Worm (Caenorhabditis elegans) whole organism, L4 larva: Measurements from ENCODE around the gene ell-1.

Experiments
- F10B5.3 ChIP-seq: sonication (generic microtip); optimal IDR thresholded peaks from 2 replicates; lab custom pipeline; 2016; ENCODE audit warnings: mild to moderate bottlenecking, missing genetic modification characterization, missing compliant biosample characterization
- F26F4.8 ChIP-seq: fragments of 200-800 bp; sonication (Bioruptor generic); conservative IDR thresholded peaks from 2 replicates; pipeline ENCODE4 v1.3.6; 2022; ENCODE audit warnings: missing genetic modification characterization, missing compliant biosample characterization
- F37D6.2 ChIP-seq: sonication (generic microtip); optimal IDR thresholded peaks from 2 replicates; lab custom pipeline; 2016; ENCODE audit warnings: mild to moderate bottlenecking, missing genetic modification characterization, missing compliant biosample characterization
- F49E8.2 ChIP-seq: sonication (generic microtip); optimal IDR thresholded peaks from 2 replicates; lab custom pipeline; 2016; ENCODE audit warnings: missing compliant biosample characterization, mild to moderate bottlenecking, missing genetic modification characterization, borderline replicate concordance
- Y75B8A.6 ChIP-seq: fragments of 200-800 bp; sonication (Bioruptor generic); IDR thresholded peaks from 2 replicates; pipeline ENCODE4 v1.3.6; 2022; ENCODE audit warnings: missing genetic modification reagents, missing genetic modification characterization, missing compliant biosample characterization
- ama-1 ChIP-seq: fragments of 150-350 bp; optimal IDR thresholded peaks from 2 replicates; lab custom pipeline; 2014; ENCODE audit warnings: inconsistent platforms, mixed read lengths
- attf-4 ChIP-seq: sonication (generic microtip); optimal IDR thresholded peaks from 3 replicates; lab custom pipeline; 2017; ENCODE audit warnings: missing biosample characterization, missing genetic modification characterization
- ceh-28 ChIP-seq: fragments of 150-350 bp; optimal IDR thresholded peaks from 2 replicates; lab custom pipeline; 2014; ENCODE audit warnings: missing biosample characterization, missing genetic modification reagents, missing genetic modification characterization
- ceh-82 ChIP-seq: sonication (generic microtip); optimal IDR thresholded peaks from 2 replicates; lab custom pipeline; 2017; ENCODE audit warnings: missing biosample characterization, missing genetic modification characterization
- ces-1 ChIP-seq: fragments of 150-350 bp; sonication (generic microtip); optimal IDR thresholded peaks from 4 replicates; lab custom pipeline; 2014; ENCODE audit warnings: missing biosample characterization, missing genetic modification reagents, missing genetic modification characterization
- cey-2 ChIP-seq: sonication (generic microtip); optimal IDR thresholded peaks from 3 replicates; lab custom pipeline; 2017; ENCODE audit warnings: missing genetic modification characterization, mild to moderate bottlenecking, missing compliant biosample characterization, antibody characterized with exemption, borderline replicate concordance; ENCODE audit not compliant: insufficient read depth
- daf-16 ChIP-seq, 3 experiments: sonication (generic microtip); optimal IDR thresholded peaks; 2 replicates each; lab custom pipeline; 2016 to 2017; ENCODE audit warnings: missing genetic modification characterization in 3 of 3, missing genetic modification reagents in 3 of 3, mild to moderate bottlenecking in 2 of 3, missing compliant biosample characterization in 2 of 3, missing biosample characterization in 1 of 3, moderate library complexity in 1 of 3
- daf-19 ChIP-seq: fragments of 200-800 bp; sonication (Bioruptor generic); conservative IDR thresholded peaks from 2 replicates; pipeline ENCODE4 v1.3.6; 2022; ENCODE audit warnings: missing genetic modification characterization, missing compliant biosample characterization
- dmd-6 ChIP-seq: fragments of 200-800 bp; sonication (Bioruptor generic); IDR thresholded peaks from 2 replicates; pipeline ENCODE4 v1.3.6; 2022; ENCODE audit warnings: missing genetic modification reagents, missing genetic modification characterization, missing compliant biosample characterization
- dmd-9 ChIP-seq: fragments of 200-800 bp; sonication (Bioruptor generic); IDR thresholded peaks from 2 replicates; pipeline ENCODE4 v1.3.6; 2022; ENCODE audit warnings: missing genetic modification reagents, missing genetic modification characterization, missing compliant biosample characterization
- dpl-1 ChIP-seq: fragments of 150-350 bp; optimal IDR thresholded peaks from 2 replicates; lab custom pipeline; 2014; ENCODE audit warnings: missing biosample characterization, missing genetic modification reagents, missing genetic modification characterization
- duxl-1 ChIP-seq: sonication (generic microtip); optimal IDR thresholded peaks from 2 replicates; lab custom pipeline; 2016; ENCODE audit warnings: mild to moderate bottlenecking, missing genetic modification characterization, moderate library complexity, missing compliant biosample characterization; ENCODE audit not compliant: poor library complexity
- fkh-10 ChIP-seq: fragments of 150-350 bp; optimal IDR thresholded peaks from 2 replicates; lab custom pipeline; 2014; ENCODE audit warnings: missing biosample characterization, missing genetic modification reagents, missing genetic modification characterization
- hif-1 ChIP-seq, 2 experiments: sonication (generic microtip); optimal IDR thresholded peaks; 2 replicates each; lab custom pipeline; 2016 to 2017; ENCODE audit warnings: missing compliant biosample characterization in 2 of 2, missing genetic modification characterization in 2 of 2, missing genetic modification reagents in 2 of 2, missing genotype in 2 of 2, mild to moderate bottlenecking in 1 of 2
- hlh-11 ChIP-seq: fragments of 200-800 bp; sonication (Bioruptor generic); optimal IDR thresholded peaks from 2 replicates; lab custom pipeline; 2018; ENCODE audit warnings: mild to moderate bottlenecking, missing genetic modification characterization, missing compliant biosample characterization
- hmg-1.1 ChIP-seq: fragments of 200-800 bp; sonication (Bioruptor generic); IDR thresholded peaks from 2 replicates; pipeline ENCODE4 v1.3.6; 2022; ENCODE audit warnings: missing genetic modification reagents, missing genetic modification characterization, missing compliant biosample characterization
- jun-1 ChIP-seq: fragments of 150-350 bp; optimal IDR thresholded peaks from 2 replicates; lab custom pipeline; 2014; ENCODE audit warnings: missing biosample characterization, missing genetic modification reagents, missing genetic modification characterization
- lim-7 ChIP-seq: fragments of 200-800 bp; sonication (Bioruptor generic); IDR thresholded peaks from 2 replicates; pipeline ENCODE4 v1.3.6; 2022; ENCODE audit warnings: missing genetic modification characterization, missing compliant biosample characterization
- madf-5 ChIP-seq, 2 experiments: fragments of 200-800 bp; sonication (Bioruptor generic); IDR thresholded peaks; 2 replicates each; pipeline ENCODE4 v1.3.6; 2022; ENCODE audit warnings: missing compliant biosample characterization in 2 of 2, missing genetic modification characterization in 2 of 2
- mdl-1 ChIP-seq, 2 experiments: fragments of 150-350 bp in 1 of 2; sonication (generic microtip) in 1 of 2; optimal IDR thresholded peaks; 2 replicates each; lab custom pipeline; 2014 to 2017; ENCODE audit warnings: missing biosample characterization in 2 of 2, missing genetic modification characterization in 2 of 2
- nhr-10 ChIP-seq: fragments of 150-350 bp; optimal IDR thresholded peaks from 2 replicates; lab custom pipeline; 2014; ENCODE audit warnings: missing biosample characterization, missing genetic modification characterization
- nhr-111 ChIP-seq: fragments of 200-800 bp; sonication (Bioruptor generic); optimal IDR thresholded peaks from 2 replicates; lab custom pipeline; 2018; ENCODE audit warnings: mild to moderate bottlenecking, missing genetic modification characterization, missing compliant biosample characterization
- nhr-237 ChIP-seq: sonication (generic microtip); optimal IDR thresholded peaks from 2 replicates; lab custom pipeline; 2017; ENCODE audit warnings: missing biosample characterization, missing genetic modification characterization
- nhr-25 ChIP-seq: sonication (generic microtip); optimal IDR thresholded peaks from 2 replicates; lab custom pipeline; 2017; ENCODE audit warnings: missing genetic modification characterization, mild to moderate bottlenecking, missing compliant biosample characterization, antibody characterized with exemption, moderate library complexity, borderline replicate concordance; ENCODE audit not compliant: insufficient read depth
- nhr-41 ChIP-seq: fragments of 200-800 bp; sonication (Bioruptor generic); IDR thresholded peaks from 2 replicates; pipeline ENCODE4 v1.3.6; 2022; ENCODE audit warnings: missing genetic modification reagents, missing genetic modification characterization, missing compliant biosample characterization
- nhr-6 ChIP-seq: fragments of 150-350 bp; optimal IDR thresholded peaks from 2 replicates; lab custom pipeline; 2014; ENCODE audit warnings: missing biosample characterization, missing genetic modification characterization
- nhr-77 ChIP-seq: fragments of 150-350 bp; optimal IDR thresholded peaks from 2 replicates; lab custom pipeline; 2014; ENCODE audit warnings: missing biosample characterization, missing genetic modification characterization
- pqm-1 ChIP-seq: sonication (generic microtip); optimal IDR thresholded peaks from 2 replicates; lab custom pipeline; 2017; ENCODE audit warnings: missing biosample characterization, missing genetic modification characterization
- saeg-2 ChIP-seq: fragments of 200-800 bp; sonication (Bioruptor generic); IDR thresholded peaks from 2 replicates; pipeline ENCODE4 v1.3.6; 2022; ENCODE audit warnings: missing genetic modification reagents, missing genetic modification characterization, missing compliant biosample characterization
- sdz-12 ChIP-seq: fragments of 200-800 bp; sonication (Bioruptor generic); optimal IDR thresholded peaks from 2 replicates; lab custom pipeline; 2018; ENCODE audit warnings: mild to moderate bottlenecking, missing genetic modification characterization, missing compliant biosample characterization
- skn-1 ChIP-seq: fragments of 150-350 bp; optimal IDR thresholded peaks from 2 replicates; lab custom pipeline; 2014; ENCODE audit warnings: missing biosample characterization, missing genetic modification characterization
- snpc-1.2 ChIP-seq: fragments of 200-800 bp; sonication (Bioruptor generic); IDR thresholded peaks from 2 replicates; pipeline ENCODE4 v1.3.6; 2022; ENCODE audit warnings: missing genetic modification reagents, missing genetic modification characterization, missing compliant biosample characterization
- snpc-4 ChIP-seq: fragments of 150-350 bp; optimal IDR thresholded peaks from 2 replicates; lab custom pipeline; 2014; ENCODE audit warnings: missing biosample characterization, missing genetic modification characterization
- tra-1 ChIP-seq: fragments of 200-800 bp; sonication (Bioruptor generic); IDR thresholded peaks from 2 replicates; pipeline ENCODE4 v1.3.6; 2022; ENCODE audit warnings: missing genetic modification reagents, missing genetic modification characterization, missing compliant biosample characterization
- unc-62 ChIP-seq, 3 experiments: fragments of 150-350 bp in 1 of 3; sonication (generic microtip); optimal IDR thresholded peaks in 2 of 3; peaks in 1 of 3; 1 replicate in 1 of 3; 2 replicates in 2 of 3; lab custom pipeline; 2014 to 2017; ENCODE audit warnings: missing biosample characterization in 3 of 3, missing genetic modification characterization in 3 of 3, missing genetic modification reagents in 3 of 3, missing genotype in 1 of 3
- vab-7 ChIP-seq: fragments of 200-800 bp; sonication (Bioruptor generic); IDR thresholded peaks from 2 replicates; pipeline ENCODE4 v1.3.6; 2022; ENCODE audit warnings: missing genetic modification reagents, missing genetic modification characterization, missing compliant biosample characterization
- zip-2 ChIP-seq: fragments of 150-350 bp; optimal IDR thresholded peaks from 2 replicates; lab custom pipeline; 2014; ENCODE audit warnings: missing biosample characterization, missing genetic modification characterization

The ell-1 gene

ce11 chrIV:4454330-4455173 is 60.3 kb downstream of the ell-1 start, which contains the start of gene R08C7.11 (continued):
- TF ChIP-seq nhr-10 (tag; lab: Kevin White, UChicago) (no peak), pqm-1 (no peak), ceh-82 (tag; lab: Kevin White, UChicago) (no peak), lim-7 (no peak), ama-1 (lab: Kevin White, UChicago) (no peak), saeg-2 (GFP tag; lab: Robert Waterston, UW) (no peak), mdl-1 (tag; optimal IDR thresholded peaks at IDR 0.05; lab: Kevin White, UChicago) (peak; percentile 7 to 38), hmg-1.1 (GFP tag; lab: Robert Waterston, UW) (0 out of 2 replicates have a peak, but pooled peaks have one; percentile 5), F49E8.2 (tag; lab: Kevin White, UChicago) (no peak), madf-5 (GFP tag; IDR thresholded peaks at IDR 0.05; lab: Robert Waterston, UW) (no peak), jun-1 (tag; lab: Kevin White, UChicago) (no peak), snpc-4 (tag; lab: Kevin White, UChicago) (no peak), zip-2 (tag; lab: Kevin White, UChicago) (no peak), dmd-6 (GFP tag; lab: Robert Waterston, UW) (no peak), ceh-28 (tag; lab: Kevin White, UChicago) (peak; percentile 32), nhr-25 (tag; lab: Kevin White, UChicago) (no peak), dpl-1 (no peak), sdz-12 (no peak), nhr-6 (tag; lab: Kevin White, UChicago) (no peak), daf-16 (GFP tag; optimal IDR thresholded peaks at IDR 0.05; lab: Kevin White, UChicago) (no peak), daf-16 (tag; optimal IDR thresholded peaks at IDR 0.05; lab: Kevin White, UChicago) (peak; percentile 5), nhr-111 (no peak), F10B5.3 (tag; lab: Kevin White, UChicago) (no peak), nhr-77 (tag; lab: Kevin White, UChicago) (no peak), attf-4 (tag; lab: Kevin White, UChicago) (no peak), duxl-1 (tag; lab: Kevin White, UChicago) (no peak), tra-1 (GFP tag; lab: Robert Waterston, UW) (no peak), dmd-9 (GFP tag; lab: Robert Waterston, UW) (no peak), daf-19 (GFP tag; lab: Robert Waterston, UW) (no peak), F26F4.8 (no peak), F37D6.2 (tag; lab: Kevin White, UChicago) (no peak), vab-7 (no peak), nhr-237 (no peak), hif-1 (tag; optimal IDR thresholded peaks at IDR 0.05; lab: Kevin White, UChicago) (no peak), nhr-41 (GFP tag; lab: Robert Waterston, UW) (no peak), snpc-1.2 (GFP tag; lab: Robert Waterston, UW) (no peak), Y75B8A.6 (no peak), fkh-10 (no peak)

- TF ChIP-seq nhr-6 (tag; lab: Kevin White, UChicago) = no peak
- no peak for TF ChIP-seq skn-1 (tag; lab: Kevin White, UChicago)
- no peak for TF ChIP-seq cey-2 (tag; lab: Kevin White, UChicago)
- no peak for TF ChIP-seq hlh-11 (tag; lab: Kevin White, UChicago)
- TF ChIP-seq unc-62 (GFP tag; optimal IDR thresholded peaks at IDR 0.05 in 1 of 2; lab: Kevin White, UChicago) = peak in 1 of 2 experiments; percentile 98
- TF ChIP-seq unc-62 (tag; optimal IDR thresholded peaks at IDR 0.05; lab: Kevin White, UChicago) = no peak
- no peak for TF ChIP-seq ces-1 (GFP tag; lab: Kevin White, UChicago)
- no peak for TF ChIP-seq dpl-1
Observed at ce11 chrIV:4456658-4457057, 62.4 kb downstream of the ell-1 start.
